Worm (Caenorhabditis elegans) whole organism, L3 larva: ENCODE results near the gene srw-67.

Experiments used
- aly-2 ChIP-seq: fragments of 150-350 bp; optimal IDR thresholded peaks from 2 replicates; lab custom pipeline; 2014; ENCODE audit warnings: missing biosample characterization, missing genetic modification characterization
- ama-1 ChIP-seq: fragments of 150-350 bp; optimal IDR thresholded peaks from 2 replicates; lab custom pipeline; 2018
- egl-27 ChIP-seq: sonication (generic microtip); optimal IDR thresholded peaks from 4 replicates; lab custom pipeline; 2017; ENCODE audit warnings: missing biosample characterization, missing genetic modification reagents, missing genetic modification characterization
- hmg-11 ChIP-seq: sonication (generic microtip); optimal IDR thresholded peaks from 2 replicates; lab custom pipeline; 2016; ENCODE audit warnings: missing genetic modification characterization, missing compliant biosample characterization
- nhr-76 ChIP-seq: fragments of 150-350 bp; sonication (generic microtip); optimal IDR thresholded peaks from 5 replicates; lab custom pipeline; 2014; ENCODE audit warnings: missing biosample characterization, missing genetic modification characterization
- pha-4 ChIP-seq: fragments of 150-350 bp; optimal IDR thresholded peaks from 2 replicates; lab custom pipeline; 2014; ENCODE audit warnings: missing biosample characterization, missing genetic modification reagents, missing genetic modification characterization
- unc-62 ChIP-seq: fragments of 150-350 bp; sonication (generic microtip); optimal IDR thresholded peaks from 4 replicates; lab custom pipeline; 2014; ENCODE audit warnings: missing biosample characterization, missing genetic modification reagents, missing genetic modification characterization
- ztf-11 ChIP-seq: fragments of 150-350 bp; optimal IDR thresholded peaks from 2 replicates; lab custom pipeline; 2014; ENCODE audit warnings: missing biosample characterization, missing genetic modification characterization

ce11 chrV:7426594-7426993 is 9.1 kb downstream of the srw-67 start, which contains the start of gene srw-68:
- TF ChIP-seq pha-4 (tag; lab: Kevin White, UChicago) = no peak
- no peak for TF ChIP-seq egl-27 (tag; lab: Kevin White, UChicago)
- no peak for TF ChIP-seq ama-1 (lab: Kevin White, UChicago)
- no peak for TF ChIP-seq nhr-76 (tag; lab: Kevin White, UChicago)
- TF ChIP-seq unc-62 (GFP tag; lab: Kevin White, UChicago) = no peak
- no peak for TF ChIP-seq ztf-11 (tag; lab: Kevin White, UChicago)
- no peak for TF ChIP-seq aly-2 (tag; lab: Kevin White, UChicago)
- TF ChIP-seq hmg-11 = no peak
